Fruit fly (Drosophila melanogaster) whole organism, embryonic: Measurements from ENCODE around the gene CG9316.
A peak's percentile ranks its signal among the peaks of the same experiment; 100 is the strongest.

Source experiments
- Aef1 ChIP-seq: fragments of 200-800 bp; sonication (Bioruptor generic); IDR thresholded peaks from 3 replicates; pipeline ENCODE4 v1.3.6; 2022; ENCODE audit warnings: missing biosample characterization, missing genetic modification characterization
- CG13775 ChIP-seq: fragments of 200-800 bp; sonication (Bioruptor generic); optimal IDR thresholded peaks from 3 replicates; lab custom pipeline; 2017; ENCODE audit warnings: missing biosample characterization, mild to moderate bottlenecking, missing genetic modification characterization
- CG1602 ChIP-seq: fragments of 200-800 bp; sonication (Bioruptor generic); optimal IDR thresholded peaks from 3 replicates; lab custom pipeline; 2016; ENCODE audit warnings: missing biosample characterization, missing genetic modification characterization
- CG16863 ChIP-seq: fragments of 200-800 bp; sonication (Bioruptor generic); optimal IDR thresholded peaks from 3 replicates; lab custom pipeline; 2016; ENCODE audit warnings: missing biosample characterization, missing genetic modification characterization
- CG17385 ChIP-seq: fragments of 200-800 bp; sonication (Bioruptor generic); optimal IDR thresholded peaks from 3 replicates; lab custom pipeline; 2018; ENCODE audit warnings: missing biosample characterization, mild to moderate bottlenecking, missing genetic modification characterization
- CG17829 ChIP-seq: fragments of 200-800 bp; optimal IDR thresholded peaks from 2 replicates; lab custom pipeline; 2019; ENCODE audit warnings: missing biosample characterization, mild to moderate bottlenecking, missing genetic modification characterization, moderate library complexity
- CG18619 ChIP-seq: fragments of 200-800 bp; sonication (Bioruptor generic); optimal IDR thresholded peaks from 3 replicates; lab custom pipeline; 2017; ENCODE audit warnings: missing biosample characterization, mild to moderate bottlenecking, missing genetic modification characterization
- CG2116 ChIP-seq: fragments of 200-800 bp; sonication (Bioruptor generic); optimal IDR thresholded peaks from 3 replicates; lab custom pipeline; 2018; ENCODE audit warnings: missing biosample characterization, mild to moderate bottlenecking, missing genetic modification characterization
- CG4730 ChIP-seq: fragments of 200-800 bp; sonication (Bioruptor generic); IDR thresholded peaks from 2 replicates; pipeline ENCODE4 v1.3.6; 2022; ENCODE audit warnings: missing biosample characterization, missing genetic modification characterization
- CG4854 ChIP-seq: fragments of 200-800 bp; sonication (Bioruptor generic); optimal IDR thresholded peaks from 2 replicates; lab custom pipeline; 2016; ENCODE audit warnings: missing biosample characterization, missing genetic modification characterization, inconsistent platforms
- CG7372 ChIP-seq: fragments of 200-800 bp; sonication (Bioruptor generic); IDR thresholded peaks from 2 replicates; pipeline ENCODE4 v1.3.6; 2022; ENCODE audit warnings: missing biosample characterization, missing genetic modification characterization
- CG9609 ChIP-seq: fragments of 200-800 bp; sonication (Bioruptor generic); optimal IDR thresholded peaks from 3 replicates; lab custom pipeline; 2016; ENCODE audit warnings: missing biosample characterization, missing genetic modification characterization
- CG9727 ChIP-seq: fragments of 200-800 bp; sonication (Bioruptor generic); optimal IDR thresholded peaks from 3 replicates; lab custom pipeline; 2017; ENCODE audit warnings: missing biosample characterization, mild to moderate bottlenecking, missing genetic modification characterization
- Chrac-16 ChIP-seq: fragments of 200-800 bp; sonication (Bioruptor generic); optimal IDR thresholded peaks from 3 replicates; lab custom pipeline; 2016; ENCODE audit warnings: missing biosample characterization, missing genetic modification characterization
- Dp ChIP-seq: fragments of 200-800 bp; sonication (Bioruptor generic); optimal IDR thresholded peaks from 2 replicates; lab custom pipeline; 2018; ENCODE audit warnings: missing biosample characterization, mild to moderate bottlenecking, missing genetic modification characterization, moderate library complexity
- Drgx ChIP-seq: fragments of 200-800 bp; sonication (Bioruptor generic); IDR thresholded peaks from 2 replicates; pipeline ENCODE4 v1.3.6; 2022; ENCODE audit warnings: missing biosample characterization, missing genetic modification characterization
- ERR ChIP-seq: fragments of 200-800 bp; sonication (Bioruptor generic); optimal IDR thresholded peaks from 2 replicates; lab custom pipeline; 2016; ENCODE audit warnings: missing biosample characterization, missing genetic modification characterization
- Elba2 ChIP-seq: fragments of 200-800 bp; sonication (Bioruptor generic); optimal IDR thresholded peaks from 3 replicates; lab custom pipeline; 2016; ENCODE audit warnings: missing biosample characterization, missing genetic modification characterization
- Fer3 ChIP-seq: fragments of 200-800 bp; sonication (Bioruptor generic); optimal IDR thresholded peaks from 2 replicates; lab custom pipeline; 2018; ENCODE audit warnings: missing biosample characterization, mild to moderate bottlenecking, missing genetic modification characterization, moderate library complexity
- HHEX ChIP-seq: fragments of 200-800 bp; sonication (Bioruptor generic); optimal IDR thresholded peaks from 3 replicates; lab custom pipeline; 2017; ENCODE audit warnings: missing biosample characterization, mild to moderate bottlenecking, missing genetic modification characterization, missing genetic modification reagents
- HLH4C ChIP-seq: fragments of 200-800 bp; sonication (Bioruptor generic); IDR thresholded peaks from 3 replicates; pipeline ENCODE4 v1.3.6; 2022; ENCODE audit warnings: missing biosample characterization, missing genetic modification characterization; ENCODE audit not compliant: partially characterized antibody
- HmgD ChIP-seq: fragments of 200-800 bp; sonication (Bioruptor generic); optimal IDR thresholded peaks from 3 replicates; lab custom pipeline; 2016; ENCODE audit warnings: missing biosample characterization, missing genetic modification characterization
- HmgZ ChIP-seq: fragments of 200-800 bp; sonication (Bioruptor generic); optimal IDR thresholded peaks from 2 replicates; lab custom pipeline; 2018; ENCODE audit warnings: missing biosample characterization, mild to moderate bottlenecking, missing genetic modification characterization
- MESR4 ChIP-seq: fragments of 200-800 bp; sonication (Bioruptor generic); optimal IDR thresholded peaks from 2 replicates; lab custom pipeline; 2018; ENCODE audit warnings: missing biosample characterization, mild to moderate bottlenecking, missing genetic modification characterization, moderate library complexity
- Mes4 ChIP-seq: fragments of 200-800 bp; sonication (Bioruptor generic); optimal IDR thresholded peaks from 2 replicates; lab custom pipeline; 2016; ENCODE audit warnings: missing biosample characterization, missing genetic modification characterization
- NfI ChIP-seq: fragments of 200-800 bp; sonication (Bioruptor generic); optimal IDR thresholded peaks from 3 replicates; lab custom pipeline; 2018; ENCODE audit warnings: missing biosample characterization, mild to moderate bottlenecking, missing genetic modification characterization, moderate library complexity
- Optix ChIP-seq: fragments of 200-800 bp; sonication (Bioruptor generic); IDR thresholded peaks from 3 replicates; pipeline ENCODE4 v1.3.6; 2022; ENCODE audit warnings: missing biosample characterization, missing genetic modification characterization
- Side ChIP-seq: fragments of 200-800 bp; sonication (Bioruptor generic); optimal IDR thresholded peaks from 2 replicates; lab custom pipeline; 2016; ENCODE audit warnings: missing biosample characterization, missing genetic modification characterization
- Ssrp ChIP-seq: fragments of 200-800 bp; sonication (Bioruptor generic); optimal IDR thresholded peaks from 2 replicates; lab custom pipeline; 2018; ENCODE audit warnings: missing biosample characterization, mild to moderate bottlenecking, missing genetic modification characterization, moderate library complexity
- TFAM ChIP-seq: fragments of 200-800 bp; sonication (Bioruptor generic); optimal IDR thresholded peaks from 2 replicates; lab custom pipeline; 2017; ENCODE audit warnings: missing biosample characterization, missing genetic modification characterization, inconsistent platforms
- amos ChIP-seq: fragments of 200-800 bp; sonication (Bioruptor generic); IDR thresholded peaks from 2 replicates; pipeline ENCODE4 v1.3.6; 2022; ENCODE audit warnings: missing biosample characterization, missing genetic modification characterization; ENCODE audit not compliant: partially characterized antibody
- bsh ChIP-seq, 2 experiments: fragments of 200-800 bp; sonication (Bioruptor generic); optimal IDR thresholded peaks; 2 replicates each; lab custom pipeline; 2017 to 2018; ENCODE audit warnings: mild to moderate bottlenecking in 2 of 2, missing biosample characterization in 2 of 2, missing genetic modification characterization in 2 of 2, moderate library complexity in 1 of 2
- btn ChIP-seq: fragments of 200-800 bp; sonication (Bioruptor generic); optimal IDR thresholded peaks from 2 replicates; lab custom pipeline; 2016; ENCODE audit warnings: missing biosample characterization, missing genetic modification characterization
- ci ChIP-seq: fragments of 200-800 bp; sonication (Bioruptor generic); IDR thresholded peaks from 3 replicates; pipeline ENCODE4 v1.3.6; 2022; ENCODE audit warnings: missing biosample characterization, missing genetic modification characterization
- dati ChIP-seq: fragments of 200-800 bp; sonication (Bioruptor generic); IDR thresholded peaks from 2 replicates; pipeline ENCODE4 v1.3.6; 2022; ENCODE audit warnings: missing biosample characterization, missing genetic modification characterization
- dysf ChIP-seq: fragments of 200-800 bp; sonication (Bioruptor generic); IDR thresholded peaks from 3 replicates; pipeline ENCODE4 v1.3.6; 2022; ENCODE audit warnings: missing biosample characterization, missing genetic modification characterization
- fd102C ChIP-seq: fragments of 200-800 bp; sonication (Bioruptor generic); optimal IDR thresholded peaks from 2 replicates; lab custom pipeline; 2018; ENCODE audit warnings: missing biosample characterization, mild to moderate bottlenecking, missing genetic modification characterization, moderate library complexity
- fd3F ChIP-seq: fragments of 200-800 bp; sonication (Bioruptor generic); optimal IDR thresholded peaks from 2 replicates; lab custom pipeline; 2018; ENCODE audit warnings: missing biosample characterization, mild to moderate bottlenecking, missing genetic modification characterization, moderate library complexity
- gro ChIP-seq: fragments of 200-800 bp; sonication (Bioruptor generic); optimal IDR thresholded peaks from 2 replicates; lab custom pipeline; 2016; ENCODE audit warnings: missing biosample characterization, missing genetic modification characterization
- hth ChIP-seq: fragments of >200 bp; optimal IDR thresholded peaks from 2 replicates; lab custom pipeline; 2017; ENCODE audit warnings: inconsistent platforms
- jumu ChIP-seq: fragments of 200-800 bp; sonication (Bioruptor generic); optimal IDR thresholded peaks from 3 replicates; lab custom pipeline; 2016; ENCODE audit warnings: missing biosample characterization, missing genetic modification characterization
- nom ChIP-seq: fragments of 200-800 bp; sonication (Bioruptor generic); optimal IDR thresholded peaks from 2 replicates; lab custom pipeline; 2017; ENCODE audit warnings: missing biosample characterization, missing genetic modification characterization, mild to moderate bottlenecking, moderate library complexity, missing genetic modification reagents
- p53 ChIP-seq: fragments of 200-800 bp; sonication (Bioruptor generic); optimal IDR thresholded peaks from 2 replicates; lab custom pipeline; 2016; ENCODE audit warnings: missing biosample characterization, missing genetic modification characterization
- pan ChIP-seq, 4 experiments: fragments of >200 bp in 3 of 4; fragments of 200-800 bp in 1 of 4; sonication (Bioruptor generic) in 1 of 4; optimal IDR thresholded peaks in 3 of 4; IDR thresholded peaks in 1 of 4; 2 replicates each; pipeline versions ENCODE4 v1.3.6 to Lab custom; 2017 to 2022; ENCODE audit warnings: missing biosample characterization in 2 of 4, missing genetic modification characterization in 2 of 4, mixed read lengths in 1 of 4
- pnt ChIP-seq: fragments of 200-800 bp; sonication (Bioruptor generic); optimal IDR thresholded peaks from 3 replicates; lab custom pipeline; 2016; ENCODE audit warnings: missing biosample characterization, missing genetic modification characterization
- pzg ChIP-seq: fragments of 200-800 bp; sonication (Bioruptor generic); optimal IDR thresholded peaks from 3 replicates; lab custom pipeline; 2018; ENCODE audit warnings: missing biosample characterization, mild to moderate bottlenecking, missing genetic modification characterization, moderate library complexity
- row ChIP-seq: fragments of 200-800 bp; sonication (Bioruptor generic); IDR thresholded peaks from 3 replicates; pipeline ENCODE4 v1.3.6; 2022; ENCODE audit warnings: missing biosample characterization, missing genetic modification characterization
- slbo ChIP-seq: fragments of 200-800 bp; sonication (Bioruptor generic); IDR thresholded peaks from 2 replicates; pipeline ENCODE4 v1.3.6; 2022; ENCODE audit warnings: missing biosample characterization, missing genetic modification characterization
- sr ChIP-seq: fragments of 200-800 bp; sonication (Bioruptor generic); IDR thresholded peaks from 3 replicates; pipeline ENCODE4 v1.3.6; 2022; ENCODE audit warnings: missing biosample characterization, missing genetic modification characterization
- vfl ChIP-seq: fragments of 200-800 bp; sonication (Bioruptor generic); optimal IDR thresholded peaks from 2 replicates; lab custom pipeline; 2016; ENCODE audit warnings: missing biosample characterization, missing genetic modification characterization

The CG9316 gene

dm6 chr2L:20752160-20752559 lies 25.8 kb upstream of the CG9316 start, which contains the start of the genes Amacr and Ns4 (continued):
- TF ChIP-seq CG2116 (peak; percentile 36), CG16863 (GFP tag; lab: Kevin White, UChicago) (peak; percentile 46), dati (GFP tag; lab: Robert Waterston, UW) (no peak), dysf (GFP tag; lab: Robert Waterston, UW) (peak; percentile 61; the same call in 2 of the 3 replicates), bsh (GFP tag; optimal IDR thresholded peaks at IDR 0.05; lab: Kevin White, UChicago) (peak; percentile 54 to 56), Mes4 (GFP tag; lab: Kevin White, UChicago) (peak; percentile 18), HmgZ (tag; lab: Kevin White, UChicago) (peak; percentile 52), jumu (GFP tag; lab: Kevin White, UChicago) (peak; percentile 66), CG17829 (tag; lab: Kevin White, UChicago) (peak; percentile 26), CG18619 (GFP tag; lab: Kevin White, UChicago) (peak; percentile 22), fd102C (GFP tag; lab: Kevin White, UChicago) (no peak), btn (no peak), HLH4C (GFP tag; lab: Robert Waterston, UW) (0 out of 3 replicates have a peak, but pooled peaks have one; percentile 40), ERR (GFP tag; lab: Kevin White, UChicago) (peak; percentile 49), Optix (GFP tag; lab: Robert Waterston, UW) (0 out of 3 replicates have a peak, but pooled peaks have one; percentile 29), Side (GFP tag; lab: Kevin White, UChicago) (peak; percentile 59), fd3F (peak; percentile 28), CG17385 (GFP tag; lab: Kevin White, UChicago) (peak; percentile 75), pnt (GFP tag; lab: Kevin White, UChicago) (peak; percentile 42), MESR4 (GFP tag; lab: Kevin White, UChicago) (peak; percentile 38), nom (peak; percentile 76), hth (no peak), gro (GFP tag; lab: Kevin White, UChicago) (peak; percentile 41), Dp (peak; percentile 28), CG1602 (GFP tag; lab: Kevin White, UChicago) (no peak), row (GFP tag; lab: Robert Waterston, UW) (peak; percentile 89), CG9609 (GFP tag; lab: Kevin White, UChicago) (peak; percentile 34), ci (0 out of 3 replicates have a peak, but pooled peaks have one; percentile 30), Drgx (GFP tag; lab: Robert Waterston, UW) (peak; percentile 59), Aef1 (GFP tag; lab: Robert Waterston, UW) (peak; percentile 25; the same call in 2 of the 3 replicates), Ssrp (tag; lab: Kevin White, UChicago) (peak; percentile 50), p53 (GFP tag; lab: Kevin White, UChicago) (peak; percentile 28), NfI (peak; percentile 69), slbo (peak; percentile 78), amos (GFP tag; lab: Robert Waterston, UW) (peak; percentile 22; the same call in 1 of the 2 replicates), CG9727 (peak; percentile 48), HmgD (GFP tag; lab: Kevin White, UChicago) (peak; percentile 28), vfl (peak; percentile 55), CG7372 (no peak), sr (GFP tag; lab: Robert Waterston, UW) (no peak), CG13775 (GFP tag; lab: Kevin White, UChicago) (peak; percentile 60), HHEX (peak; percentile 3), TFAM (GFP tag; lab: Kevin White, UChicago) (no peak), CG4730 (GFP tag; lab: Robert Waterston, UW) (0 out of 2 replicates have a peak, but pooled peaks have one; percentile 31), pan (optimal IDR thresholded peaks at IDR 0.05; lab: Kevin White, UChicago) (no peak), pan (GFP tag; optimal IDR thresholded peaks at IDR 0.05 in 1 of 2, IDR thresholded peaks at IDR 0.05 in 1 of 2) (peak in 1 of 2 experiments; percentile 57), CG4854 (peak; percentile 26), Chrac-16 (GFP tag; lab: Kevin White, UChicago) (peak; percentile 44), pzg (GFP tag; lab: Kevin White, UChicago) (peak; percentile 44), Elba2 (GFP tag; lab: Kevin White, UChicago) (peak; percentile 47), Fer3 (tag; lab: Kevin White, UChicago) (peak; percentile 12)
